Fruit fly (Drosophila melanogaster) whole organism, embryonic: ENCODE data around the gene Srp14.
A peak's percentile ranks its signal among the peaks of the same experiment; 100 is the strongest.

Source experiments
- Ada2b ChIP-seq: fragments of 200-800 bp; sonication (Bioruptor generic); IDR thresholded peaks from 2 replicates; pipeline ENCODE4 v1.3.6; 2022; ENCODE audit warnings: missing biosample characterization, missing genetic modification characterization
- Atf3 ChIP-seq: fragments of 200-800 bp; sonication (Bioruptor generic); optimal IDR thresholded peaks from 3 replicates; lab custom pipeline; 2016; ENCODE audit warnings: missing biosample characterization, missing genetic modification characterization
- BtbVII ChIP-seq: fragments of 200-800 bp; sonication (Bioruptor generic); optimal IDR thresholded peaks from 3 replicates; lab custom pipeline; 2017; ENCODE audit warnings: missing biosample characterization, mild to moderate bottlenecking, missing genetic modification characterization
- CG10959 ChIP-seq: fragments of 200-800 bp; sonication (Bioruptor generic); IDR thresholded peaks from 2 replicates; pipeline ENCODE4 v1.3.6; 2022; ENCODE audit warnings: missing biosample characterization, missing genetic modification characterization
- CG12744 ChIP-seq: fragments of 200-800 bp; sonication (Bioruptor generic); optimal IDR thresholded peaks from 2 replicates; lab custom pipeline; 2016; ENCODE audit warnings: missing biosample characterization, missing genetic modification characterization
- CG12942 ChIP-seq: fragments of 200-800 bp; sonication (Bioruptor generic); optimal IDR thresholded peaks from 3 replicates; lab custom pipeline; 2016; ENCODE audit warnings: missing biosample characterization, missing genetic modification characterization
- CG14050 ChIP-seq: fragments of 200-800 bp; sonication (Bioruptor generic); IDR thresholded peaks from 3 replicates; pipeline ENCODE4 v1.3.6; 2022; ENCODE audit warnings: missing biosample characterization, missing genetic modification characterization
- CG14667 ChIP-seq: fragments of 200-800 bp; sonication (Bioruptor generic); IDR thresholded peaks from 2 replicates; pipeline ENCODE4 v1.3.6; 2022; ENCODE audit warnings: missing biosample characterization, missing genetic modification characterization
- CG14860 ChIP-seq: fragments of 200-800 bp; sonication (Bioruptor generic); IDR thresholded peaks from 3 replicates; pipeline ENCODE4 v1.3.6; 2022; ENCODE audit warnings: missing biosample characterization, missing genetic modification characterization; ENCODE audit not compliant: partially characterized antibody
- CG1529 ChIP-seq: fragments of 200-800 bp; sonication (Bioruptor generic); optimal IDR thresholded peaks from 3 replicates; lab custom pipeline; 2018; ENCODE audit warnings: missing biosample characterization, missing genetic modification characterization
- CG17328 ChIP-seq: fragments of 200-800 bp; sonication (Bioruptor generic); IDR thresholded peaks from 2 replicates; pipeline ENCODE4 v1.3.6; 2022; ENCODE audit warnings: missing biosample characterization, missing genetic modification characterization
- CG18011 ChIP-seq: fragments of 200-800 bp; sonication (Bioruptor generic); optimal IDR thresholded peaks from 2 replicates; lab custom pipeline; 2017; ENCODE audit warnings: missing biosample characterization, missing genetic modification characterization, mild to moderate bottlenecking, moderate library complexity, missing genotype
- CG18764 ChIP-seq: fragments of 200-800 bp; sonication (Bioruptor generic); optimal IDR thresholded peaks from 3 replicates; lab custom pipeline; 2016; ENCODE audit warnings: missing biosample characterization, missing genetic modification characterization
- CG3065 ChIP-seq: fragments of 200-800 bp; sonication (Bioruptor generic); optimal IDR thresholded peaks from 2 replicates; lab custom pipeline; 2016; ENCODE audit warnings: missing biosample characterization, missing genetic modification characterization
- CG3281 ChIP-seq: fragments of 200-800 bp; sonication (Bioruptor generic); optimal IDR thresholded peaks from 3 replicates; lab custom pipeline; 2017; ENCODE audit warnings: missing biosample characterization, mild to moderate bottlenecking, missing genetic modification characterization
- CG33557 ChIP-seq: fragments of 200-800 bp; sonication (Bioruptor generic); optimal IDR thresholded peaks from 2 replicates; lab custom pipeline; 2019; ENCODE audit warnings: missing biosample characterization, mild to moderate bottlenecking, missing genetic modification characterization, moderate library complexity
- CG4820 ChIP-seq: fragments of 200-800 bp; sonication (Bioruptor generic); optimal IDR thresholded peaks from 3 replicates; lab custom pipeline; 2016; ENCODE audit warnings: missing biosample characterization, missing genetic modification characterization
- CG6791 ChIP-seq: fragments of 200-800 bp; sonication (Bioruptor generic); IDR thresholded peaks from 3 replicates; pipeline ENCODE4 v1.3.6; 2022; ENCODE audit warnings: missing biosample characterization, missing genetic modification characterization; ENCODE audit not compliant: partially characterized antibody
- CG7357 ChIP-seq: fragments of 200-800 bp; sonication (Bioruptor generic); IDR thresholded peaks from 3 replicates; pipeline ENCODE4 v1.3.6; 2022; ENCODE audit warnings: missing biosample characterization, missing genetic modification characterization
- CG8478 ChIP-seq: fragments of >200 bp; optimal IDR thresholded peaks from 2 replicates; lab custom pipeline; 2018
- CG8924 ChIP-seq: fragments of 200-800 bp; optimal IDR thresholded peaks from 3 replicates; lab custom pipeline; 2019; ENCODE audit warnings: missing biosample characterization, mild to moderate bottlenecking, missing genetic modification characterization, moderate library complexity
- Camta ChIP-seq: fragments of 200-800 bp; sonication (Bioruptor generic); optimal IDR thresholded peaks from 2 replicates; lab custom pipeline; 2016; ENCODE audit warnings: missing biosample characterization, missing genetic modification characterization
- CoRest ChIP-seq: fragments of 200-800 bp; sonication (Bioruptor generic); optimal IDR thresholded peaks from 3 replicates; lab custom pipeline; 2018; ENCODE audit warnings: missing biosample characterization, mild to moderate bottlenecking, missing genetic modification characterization, moderate library complexity
- HLHmδ ChIP-seq: fragments of 200-800 bp; sonication (Bioruptor generic); optimal IDR thresholded peaks from 2 replicates; lab custom pipeline; 2018; ENCODE audit warnings: missing biosample characterization, mild to moderate bottlenecking, missing genetic modification characterization, moderate library complexity
- Rfx ChIP-seq: fragments of 200-800 bp; sonication (Bioruptor generic); IDR thresholded peaks from 2 replicates; pipeline ENCODE4 v1.3.6; 2022; ENCODE audit warnings: missing biosample characterization, missing genetic modification characterization
- Sox100B ChIP-seq: fragments of 200-800 bp; sonication (Bioruptor generic); optimal IDR thresholded peaks from 3 replicates; lab custom pipeline; 2018; ENCODE audit warnings: missing biosample characterization, mild to moderate bottlenecking, missing genetic modification characterization
- abd-A ChIP-seq: fragments of 200-800 bp; sonication (Bioruptor generic); optimal IDR thresholded peaks from 3 replicates; lab custom pipeline; 2019; ENCODE audit warnings: missing biosample characterization, mild to moderate bottlenecking, missing genetic modification characterization, moderate library complexity
- aop ChIP-seq: fragments of 200-800 bp; sonication (Bioruptor generic); IDR thresholded peaks from 2 replicates; pipeline ENCODE4 v1.3.6; 2022; ENCODE audit warnings: missing biosample characterization, missing genetic modification characterization
- ap ChIP-seq: fragments of 200-800 bp; sonication (Bioruptor generic); IDR thresholded peaks from 2 replicates; pipeline ENCODE4 v1.3.6; 2022; ENCODE audit warnings: missing biosample characterization, missing genetic modification characterization
- bbx ChIP-seq: fragments of 200-800 bp; sonication (Bioruptor generic); IDR thresholded peaks from 2 replicates; pipeline ENCODE4 v1.3.6; 2022; ENCODE audit warnings: missing biosample characterization, missing genetic modification characterization; ENCODE audit not compliant: partially characterized antibody
- bsh ChIP-seq, 2 experiments: fragments of 200-800 bp; sonication (Bioruptor generic); optimal IDR thresholded peaks; 2 replicates each; lab custom pipeline; 2017 to 2018; ENCODE audit warnings: mild to moderate bottlenecking in 2 of 2, missing biosample characterization in 2 of 2, missing genetic modification characterization in 2 of 2, moderate library complexity in 1 of 2
- ci ChIP-seq: fragments of 200-800 bp; sonication (Bioruptor generic); IDR thresholded peaks from 3 replicates; pipeline ENCODE4 v1.3.6; 2022; ENCODE audit warnings: missing biosample characterization, missing genetic modification characterization
- dati ChIP-seq: fragments of 200-800 bp; sonication (Bioruptor generic); IDR thresholded peaks from 2 replicates; pipeline ENCODE4 v1.3.6; 2022; ENCODE audit warnings: missing biosample characterization, missing genetic modification characterization
- fd102C ChIP-seq: fragments of 200-800 bp; sonication (Bioruptor generic); optimal IDR thresholded peaks from 2 replicates; lab custom pipeline; 2018; ENCODE audit warnings: missing biosample characterization, mild to moderate bottlenecking, missing genetic modification characterization, moderate library complexity
- grau ChIP-seq: fragments of 200-800 bp; optimal IDR thresholded peaks from 3 replicates; lab custom pipeline; 2019; ENCODE audit warnings: missing biosample characterization, mild to moderate bottlenecking, missing genetic modification characterization, moderate library complexity
- hbn ChIP-seq: fragments of 200-800 bp; sonication (Bioruptor generic); IDR thresholded peaks from 2 replicates; pipeline ENCODE4 v1.3.6; 2022; ENCODE audit warnings: missing biosample characterization, missing genetic modification characterization; ENCODE audit not compliant: partially characterized antibody
- kni ChIP-seq: fragments of 200-800 bp; sonication (Bioruptor generic); optimal IDR thresholded peaks from 3 replicates; lab custom pipeline; 2017; ENCODE audit warnings: mild to moderate bottlenecking, missing biosample characterization, missing genetic modification reagents, missing genetic modification characterization
- nau ChIP-seq: fragments of 200-800 bp; sonication (Bioruptor generic); optimal IDR thresholded peaks from 3 replicates; lab custom pipeline; 2017; ENCODE audit warnings: missing biosample characterization, mild to moderate bottlenecking, missing genetic modification characterization, missing genetic modification reagents
- onecut ChIP-seq: fragments of 200-800 bp; sonication (Bioruptor generic); IDR thresholded peaks from 2 replicates; pipeline ENCODE4 v1.3.6; 2022; ENCODE audit warnings: missing biosample characterization, missing genetic modification characterization
- pan ChIP-seq, 4 experiments: fragments of >200 bp in 3 of 4; fragments of 200-800 bp in 1 of 4; sonication (Bioruptor generic) in 1 of 4; optimal IDR thresholded peaks in 3 of 4; IDR thresholded peaks in 1 of 4; 2 replicates each; pipeline versions ENCODE4 v1.3.6 to Lab custom; 2017 to 2022; ENCODE audit warnings: missing biosample characterization in 2 of 4, missing genetic modification characterization in 2 of 4, mixed read lengths in 1 of 4
- prd ChIP-seq, 3 experiments: fragments of >200 bp in 2 of 3; fragments of 200-800 bp in 1 of 3; sonication (Bioruptor generic) in 1 of 3; optimal IDR thresholded peaks in 2 of 3; IDR thresholded peaks in 1 of 3; 2 replicates in 2 of 3; 3 replicates in 1 of 3; pipeline versions ENCODE4 v1.3.6 to Lab custom; 2017 to 2022; ENCODE audit warnings: missing biosample characterization in 1 of 3, missing genetic modification characterization in 1 of 3
- psq ChIP-seq: fragments of 200-800 bp; sonication (Bioruptor generic); optimal IDR thresholded peaks from 2 replicates; lab custom pipeline; 2017; ENCODE audit warnings: missing biosample characterization, missing genetic modification characterization
- run ChIP-seq: fragments of 200-800 bp; sonication (Bioruptor generic); optimal IDR thresholded peaks from 3 replicates; lab custom pipeline; 2018; ENCODE audit warnings: missing biosample characterization, mild to moderate bottlenecking, missing genetic modification characterization
- slp2 ChIP-seq: fragments of 200-800 bp; sonication (Bioruptor generic); optimal IDR thresholded peaks from 2 replicates; lab custom pipeline; 2016; ENCODE audit warnings: missing biosample characterization, missing genetic modification characterization
- sr ChIP-seq: fragments of 200-800 bp; sonication (Bioruptor generic); IDR thresholded peaks from 3 replicates; pipeline ENCODE4 v1.3.6; 2022; ENCODE audit warnings: missing biosample characterization, missing genetic modification characterization
- tin ChIP-seq: fragments of 200-800 bp; sonication (Bioruptor generic); optimal IDR thresholded peaks from 3 replicates; lab custom pipeline; 2016; ENCODE audit warnings: missing biosample characterization, missing genetic modification characterization
- tio ChIP-seq: fragments of 200-800 bp; sonication (Bioruptor generic); optimal IDR thresholded peaks from 2 replicates; lab custom pipeline; 2017; ENCODE audit warnings: missing biosample characterization, missing genetic modification characterization, inconsistent platforms
- twi ChIP-seq: fragments of 200-800 bp; optimal IDR thresholded peaks from 2 replicates; lab custom pipeline; 2019; ENCODE audit warnings: missing biosample characterization, mild to moderate bottlenecking, missing genetic modification characterization, moderate library complexity
- vfl ChIP-seq: fragments of 200-800 bp; sonication (Bioruptor generic); optimal IDR thresholded peaks from 2 replicates; lab custom pipeline; 2016; ENCODE audit warnings: missing biosample characterization, missing genetic modification characterization
- zf30C ChIP-seq: fragments of 200-800 bp; sonication (Bioruptor generic); optimal IDR thresholded peaks from 3 replicates; lab custom pipeline; 2018; ENCODE audit warnings: missing biosample characterization, mild to moderate bottlenecking, missing genetic modification characterization

Srp14 gene

dm6 chr3R:20579816-20580215 lies at the start of gene Srp14, which contains the start of gene EloB (continued):
- TF ChIP-seq hbn (GFP tag; lab: Robert Waterston, UW) (peak; percentile 97), CG8924 (tag; lab: Kevin White, UChicago) (peak; percentile 87), tio (GFP tag; lab: Kevin White, UChicago) (no peak), zf30C (GFP tag; lab: Kevin White, UChicago) (no peak), aop (GFP tag; lab: Robert Waterston, UW) (no peak), CG14860 (GFP tag; lab: Robert Waterston, UW) (peak; percentile 93), pan (optimal IDR thresholded peaks at IDR 0.05; lab: Kevin White, UChicago) (no peak), pan (GFP tag; optimal IDR thresholded peaks at IDR 0.05 in 1 of 2, IDR thresholded peaks at IDR 0.05 in 1 of 2) (peak in 1 of 2 experiments; percentile 70), abd-A (tag; lab: Kevin White, UChicago) (no peak), CG7357 (GFP tag; lab: Robert Waterston, UW) (peak; percentile 71; the same call in 1 of the 3 replicates), prd (optimal IDR thresholded peaks at IDR 0.05; lab: Kevin White, UChicago) (no peak), prd (GFP tag; IDR thresholded peaks at IDR 0.05; lab: Robert Waterston, UW) (peak; percentile 88), sr (GFP tag; lab: Robert Waterston, UW) (0 out of 3 replicates have a peak, but pooled peaks have one; percentile 23), ci (GFP tag; lab: Robert Waterston, UW) (peak; percentile 76), CG10959 (peak; percentile 70), CG12942 (GFP tag; lab: Kevin White, UChicago) (peak; percentile 78), kni (GFP tag; lab: Kevin White, UChicago) (peak; percentile 54), CG3281 (GFP tag; lab: Kevin White, UChicago) (peak; percentile 81), CG1529 (GFP tag; lab: Kevin White, UChicago) (peak; percentile 53), Camta (peak; percentile 77), CG14050 (GFP tag; lab: Robert Waterston, UW) (peak; percentile 48; the same call in 2 of the 3 replicates), CG8478 (lab: Kevin White, UChicago) (no peak), Ada2b (peak; percentile 72), Atf3 (GFP tag; lab: Kevin White, UChicago) (peak; percentile 61), CoRest (tag; lab: Kevin White, UChicago) (peak; percentile 86), CG18011 (GFP tag; lab: Kevin White, UChicago) (peak; percentile 66), tin (GFP tag; lab: Kevin White, UChicago) (peak; percentile 86), CG33557 (GFP tag; lab: Kevin White, UChicago) (peak; percentile 68), CG17328 (GFP tag; lab: Robert Waterston, UW) (peak; percentile 80), Sox100B (GFP tag; lab: Kevin White, UChicago) (no peak), ap (GFP tag; lab: Robert Waterston, UW) (0 out of 2 replicates have a peak, but pooled peaks have one; percentile 33), fd102C (GFP tag; lab: Kevin White, UChicago) (no peak), bsh (GFP tag; optimal IDR thresholded peaks at IDR 0.05; lab: Kevin White, UChicago) (peak in 1 of 2 experiments; percentile 82), grau (tag; lab: Kevin White, UChicago) (peak; percentile 84), HLHmδ (GFP tag; lab: Kevin White, UChicago) (no peak), CG12744 (GFP tag; lab: Kevin White, UChicago) (peak; percentile 67), Rfx (GFP tag; lab: Robert Waterston, UW) (peak; percentile 92), dati (GFP tag; lab: Robert Waterston, UW) (no peak), psq (GFP tag; lab: Kevin White, UChicago) (no peak), onecut (GFP tag; lab: Robert Waterston, UW) (peak; percentile 59), CG4820 (GFP tag; lab: Kevin White, UChicago) (peak; percentile 69), BtbVII (GFP tag; lab: Kevin White, UChicago) (peak; percentile 65), slp2 (GFP tag; lab: Kevin White, UChicago) (peak; percentile 70), twi (tag; lab: Kevin White, UChicago) (peak; percentile 63), CG3065 (GFP tag; lab: Kevin White, UChicago) (peak; percentile 74), nau (no peak), vfl (GFP tag; lab: Kevin White, UChicago) (peak; percentile 90), CG18764 (peak; percentile 65), bbx (GFP tag; lab: Robert Waterston, UW) (peak; percentile 96), CG6791 (GFP tag; lab: Robert Waterston, UW) (peak; percentile 96), CG14667 (GFP tag; lab: Robert Waterston, UW) (peak; percentile 56), run (tag; lab: Kevin White, UChicago) (peak; percentile 52)
